ENCODE assay signal across 1 fruit fly cellular context in genomic region chr2L:3778157-3779060, dm6.
TF ChIP-seq lines count a peak whose summit lies in the region.

No protein-coding gene starts in this region.

TF ChIP-seq in whole organism, embryonic, 481 proteins besides CTCF, POLR2A, EP300 and RAD21 (continued from another document):
- 0 out of 3 replicates have a peak, but pooled peaks have one; percentile 21 for TF ChIP-seq ci (GFP tag; IDR thresholded peaks at IDR 0.05; lab: Robert Waterston, UW)
- TF ChIP-seq CG12744 (GFP tag; optimal IDR thresholded peaks at IDR 0.05; lab: Kevin White, UChicago) = peak; percentile 16
- TF ChIP-seq Dbx (GFP tag; IDR thresholded peaks at IDR 0.05; lab: Robert Waterston, UW) = no peak
- TF ChIP-seq ap (GFP tag; IDR thresholded peaks at IDR 0.05; lab: Robert Waterston, UW) = no peak
- TF ChIP-seq cwo (GFP tag; optimal IDR thresholded peaks at IDR 0.05; lab: Kevin White, UChicago) = peak; percentile 62
- peak; percentile 3 for TF ChIP-seq CG30403 (GFP tag; optimal IDR thresholded peaks at IDR 0.05; lab: Kevin White, UChicago)
- no peak for TF ChIP-seq Antp (GFP tag; optimal IDR thresholded peaks at IDR 0.05; lab: Kevin White, UChicago)
- TF ChIP-seq sisA (GFP tag; IDR thresholded peaks at IDR 0.05; lab: Robert Waterston, UW) = 0 out of 2 replicates have a peak, but pooled peaks have one; percentile 4
- no peak for TF ChIP-seq CG8478 (optimal IDR thresholded peaks at IDR 0.05; lab: Kevin White, UChicago)
- no peak for TF ChIP-seq CG3726 (GFP tag; IDR thresholded peaks at IDR 0.05; lab: Robert Waterston, UW)
- no peak for TF ChIP-seq CG1529 (GFP tag; optimal IDR thresholded peaks at IDR 0.05; lab: Kevin White, UChicago)
- peak; percentile 28 for TF ChIP-seq CG6254 (GFP tag; optimal IDR thresholded peaks at IDR 0.05; lab: Kevin White, UChicago)
- peak; percentile 36 for TF ChIP-seq CG9727 (GFP tag; optimal IDR thresholded peaks at IDR 0.05; lab: Kevin White, UChicago)
- TF ChIP-seq prd (optimal IDR thresholded peaks at IDR 0.05; lab: Kevin White, UChicago) = no peak
- TF ChIP-seq prd (GFP tag; IDR thresholded peaks at IDR 0.05; lab: Robert Waterston, UW) = peak; percentile 21; the same call in 1 of the 3 replicates
- no peak for TF ChIP-seq CG10147 (GFP tag; optimal IDR thresholded peaks at IDR 0.05; lab: Kevin White, UChicago)
- TF ChIP-seq unpg (GFP tag; optimal IDR thresholded peaks at IDR 0.05; lab: Kevin White, UChicago) = peak; percentile 60
- TF ChIP-seq scrt (GFP tag; optimal IDR thresholded peaks at IDR 0.05; lab: Kevin White, UChicago) = no peak
- TF ChIP-seq Side (GFP tag; optimal IDR thresholded peaks at IDR 0.05; lab: Kevin White, UChicago) = no peak
- no peak for TF ChIP-seq CG6813 (GFP tag; optimal IDR thresholded peaks at IDR 0.05; lab: Kevin White, UChicago)
- TF ChIP-seq CG15011 (GFP tag; optimal IDR thresholded peaks at IDR 0.05; lab: Kevin White, UChicago) = no peak
- TF ChIP-seq fd102C (GFP tag; optimal IDR thresholded peaks at IDR 0.05; lab: Kevin White, UChicago) = no peak
- no peak for TF ChIP-seq CG6791 (GFP tag; IDR thresholded peaks at IDR 0.05; lab: Robert Waterston, UW; ENCODE audit: partially characterized antibody)
- peak; percentile 40 for TF ChIP-seq grau (tag; optimal IDR thresholded peaks at IDR 0.05; lab: Kevin White, UChicago)
- TF ChIP-seq Mad (GFP tag; optimal IDR thresholded peaks at IDR 0.05; lab: Kevin White, UChicago) = no peak
- peak; percentile 10 for TF ChIP-seq CG2875 (GFP tag; optimal IDR thresholded peaks at IDR 0.05; lab: Kevin White, UChicago)
- no peak for TF ChIP-seq vfl (GFP tag; optimal IDR thresholded peaks at IDR 0.05; lab: Kevin White, UChicago)
- no peak for TF ChIP-seq slp2 (GFP tag; optimal IDR thresholded peaks at IDR 0.05; lab: Kevin White, UChicago)
- TF ChIP-seq salm (tag; optimal IDR thresholded peaks at IDR 0.05; lab: Kevin White, UChicago) = no peak
- peak; percentile 33; the same call in 1 of the 2 replicates for TF ChIP-seq amos (GFP tag; IDR thresholded peaks at IDR 0.05; lab: Robert Waterston, UW; ENCODE audit: partially characterized antibody)
- TF ChIP-seq eyg (GFP tag; optimal IDR thresholded peaks at IDR 0.05; lab: Kevin White, UChicago) = no peak
- no peak for TF ChIP-seq Mes4 (GFP tag; optimal IDR thresholded peaks at IDR 0.05; lab: Kevin White, UChicago)
- TF ChIP-seq Aef1 (GFP tag; IDR thresholded peaks at IDR 0.05; lab: Robert Waterston, UW) = 0 out of 3 replicates have a peak, but pooled peaks have one; percentile 18
- TF ChIP-seq en (GFP tag; optimal IDR thresholded peaks at IDR 0.05; lab: Kevin White, UChicago) = no peak
- TF ChIP-seq CG15601 (tag; optimal IDR thresholded peaks at IDR 0.05; lab: Kevin White, UChicago) = no peak
- TF ChIP-seq CG8290 (GFP tag; optimal IDR thresholded peaks at IDR 0.05; lab: Kevin White, UChicago) = no peak
- TF ChIP-seq CG8290 (tag; optimal IDR thresholded peaks at IDR 0.05; lab: Kevin White, UChicago) = peak in 1 of 2 experiments; percentile 56
- no peak for TF ChIP-seq slou (GFP tag; optimal IDR thresholded peaks at IDR 0.05; lab: Kevin White, UChicago)
- peak in 1 of 2 experiments; percentile 86 for TF ChIP-seq Pdp1 (GFP tag; optimal IDR thresholded peaks at IDR 0.05; lab: Kevin White, UChicago)
- no peak for TF ChIP-seq CG1602 (GFP tag; optimal IDR thresholded peaks at IDR 0.05; lab: Kevin White, UChicago)
- no peak for TF ChIP-seq ato (GFP tag; IDR thresholded peaks at IDR 0.05; lab: Robert Waterston, UW; ENCODE audit: partially characterized antibody)
- TF ChIP-seq Dfd (GFP tag; optimal IDR thresholded peaks at IDR 0.05; lab: Kevin White, UChicago) = no peak
- TF ChIP-seq chinmo (GFP tag; IDR thresholded peaks at IDR 0.05; lab: Robert Waterston, UW; ENCODE audit: partially characterized antibody) = peak; percentile 75; the same call in 1 of the 4 replicates
- no peak for TF ChIP-seq ssp (GFP tag; IDR thresholded peaks at IDR 0.05; lab: Robert Waterston, UW)
- TF ChIP-seq CG14965 (GFP tag; optimal IDR thresholded peaks at IDR 0.05; lab: Kevin White, UChicago; ENCODE audit: borderline replicate concordance) = no peak
- TF ChIP-seq Blimp-1 (GFP tag; optimal IDR thresholded peaks at IDR 0.05; lab: Kevin White, UChicago) = peak; percentile 49
- TF ChIP-seq gcm (GFP tag; optimal IDR thresholded peaks at IDR 0.05; lab: Kevin White, UChicago) = no peak
- no peak for TF ChIP-seq jigr1 (GFP tag; IDR thresholded peaks at IDR 0.05; lab: Robert Waterston, UW)
- peak; percentile 32; the same call in 1 of the 3 replicates for TF ChIP-seq CG17361 (GFP tag; IDR thresholded peaks at IDR 0.05; lab: Robert Waterston, UW)
- TF ChIP-seq CG8924 (tag; optimal IDR thresholded peaks at IDR 0.05; lab: Kevin White, UChicago) = no peak
- TF ChIP-seq CG12659 (GFP tag; optimal IDR thresholded peaks at IDR 0.05; lab: Kevin White, UChicago) = no peak
- no peak for TF ChIP-seq HLH54F (GFP tag; optimal IDR thresholded peaks at IDR 0.05; lab: Kevin White, UChicago)
- no peak for TF ChIP-seq twi (tag; optimal IDR thresholded peaks at IDR 0.05; lab: Kevin White, UChicago)
- TF ChIP-seq pita (GFP tag; optimal IDR thresholded peaks at IDR 0.05; lab: Kevin White, UChicago) = no peak
- TF ChIP-seq lola (GFP tag; optimal IDR thresholded peaks at IDR 0.05; lab: Kevin White, UChicago) = peak in 1 of 3 experiments; percentile 2
- TF ChIP-seq tio (GFP tag; optimal IDR thresholded peaks at IDR 0.05; lab: Kevin White, UChicago) = no peak
- TF ChIP-seq schlank (tag; optimal IDR thresholded peaks at IDR 0.05; lab: Kevin White, UChicago) = no peak
- peak; percentile 40; the same call in 1 of the 2 replicates for TF ChIP-seq Ptx1 (GFP tag; IDR thresholded peaks at IDR 0.05; lab: Robert Waterston, UW)
- TF ChIP-seq CG1603 (tag; optimal IDR thresholded peaks at IDR 0.05; lab: Kevin White, UChicago) = no peak
- no peak for TF ChIP-seq fd64A (GFP tag; optimal IDR thresholded peaks at IDR 0.05; lab: Kevin White, UChicago)
- no peak for TF ChIP-seq CG30020 (tag; optimal IDR thresholded peaks at IDR 0.05; lab: Kevin White, UChicago)
- TF ChIP-seq Dad (GFP tag; optimal IDR thresholded peaks at IDR 0.05; lab: Kevin White, UChicago) = no peak
- no peak for TF ChIP-seq Dp (GFP tag; optimal IDR thresholded peaks at IDR 0.05; lab: Kevin White, UChicago)
- no peak for TF ChIP-seq NfI (GFP tag; optimal IDR thresholded peaks at IDR 0.05; lab: Kevin White, UChicago)
- TF ChIP-seq ERR (GFP tag; optimal IDR thresholded peaks at IDR 0.05; lab: Kevin White, UChicago) = no peak
- no peak for TF ChIP-seq ttk (GFP tag; IDR thresholded peaks at IDR 0.05; lab: Robert Waterston, UW)
- TF ChIP-seq CG18011 (GFP tag; optimal IDR thresholded peaks at IDR 0.05; lab: Kevin White, UChicago) = no peak
- TF ChIP-seq Hr39 (optimal IDR thresholded peaks at IDR 0.05; lab: Kevin White, UChicago) = no peak
- TF ChIP-seq NC2α (GFP tag; optimal IDR thresholded peaks at IDR 0.05; lab: Kevin White, UChicago) = no peak
- no peak for TF ChIP-seq Ets65A (GFP tag; lab: Kevin White, UChicago)
- peak; percentile 39; the same call in 1 of the 3 replicates for TF ChIP-seq row (GFP tag; IDR thresholded peaks at IDR 0.05; lab: Robert Waterston, UW)
- TF ChIP-seq CG6272 (GFP tag; IDR thresholded peaks at IDR 0.05; lab: Robert Waterston, UW) = no peak
- no peak for TF ChIP-seq ac (GFP tag; optimal IDR thresholded peaks at IDR 0.05; lab: Kevin White, UChicago)
- no peak for TF ChIP-seq hb (GFP tag; IDR thresholded peaks at IDR 0.05; lab: Robert Waterston, UW; ENCODE audit: partially characterized antibody)
- TF ChIP-seq CG11695 (GFP tag; IDR thresholded peaks at IDR 0.05; lab: Robert Waterston, UW) = peak; percentile 38; the same call in 1 of the 3 replicates
- no peak for TF ChIP-seq CG7357 (GFP tag; IDR thresholded peaks at IDR 0.05; lab: Robert Waterston, UW)
- no peak for TF ChIP-seq Nf-YA (GFP tag; IDR thresholded peaks at IDR 0.05; lab: Robert Waterston, UW)
- no peak for TF ChIP-seq chn (GFP tag; optimal IDR thresholded peaks at IDR 0.05; lab: Kevin White, UChicago)
- peak; percentile 71 for TF ChIP-seq crol (GFP tag; IDR thresholded peaks at IDR 0.05; lab: Robert Waterston, UW)
- TF ChIP-seq CG7987 (GFP tag; optimal IDR thresholded peaks at IDR 0.05; lab: Kevin White, UChicago) = no peak
- peak; percentile 45 for TF ChIP-seq CG6765 (GFP tag; optimal IDR thresholded peaks at IDR 0.05; lab: Kevin White, UChicago)
- TF ChIP-seq bsh (GFP tag; optimal IDR thresholded peaks at IDR 0.05; lab: Kevin White, UChicago) = peak; percentile 42 to 75
- no peak for TF ChIP-seq onecut (GFP tag; IDR thresholded peaks at IDR 0.05; lab: Robert Waterston, UW)
- TF ChIP-seq B-H1 (GFP tag; IDR thresholded peaks at IDR 0.05; lab: Robert Waterston, UW) = no peak
- no peak for TF ChIP-seq mld (GFP tag; IDR thresholded peaks at IDR 0.05; lab: Robert Waterston, UW; ENCODE audit: partially characterized antibody)
- TF ChIP-seq pros (GFP tag; optimal IDR thresholded peaks at IDR 0.05; lab: Kevin White, UChicago) = peak; percentile 75
- no peak for TF ChIP-seq CG34422 (GFP tag; IDR thresholded peaks at IDR 0.05; lab: Robert Waterston, UW)
- TF ChIP-seq CG2199 (GFP tag; IDR thresholded peaks at IDR 0.05; lab: Robert Waterston, UW) = peak; percentile 60; the same call in 1 of the 3 replicates
- TF ChIP-seq gce (GFP tag; IDR thresholded peaks at IDR 0.05; lab: Robert Waterston, UW) = no peak
- peak in 1 of 3 experiments; percentile 62 for TF ChIP-seq Stat92E (GFP tag; optimal IDR thresholded peaks at IDR 0.05; lab: Kevin White, UChicago)
- peak; percentile 40; the same call in 1 of the 2 replicates for TF ChIP-seq CG13287 (GFP tag; IDR thresholded peaks at IDR 0.05; lab: Robert Waterston, UW; ENCODE audit: partially characterized antibody)
- TF ChIP-seq dmrt99B (tag; optimal IDR thresholded peaks at IDR 0.05; lab: Kevin White, UChicago) = peak; percentile 58
- no peak for TF ChIP-seq H15 (GFP tag; IDR thresholded peaks at IDR 0.05; lab: Robert Waterston, UW)
- no peak for TF ChIP-seq fru (optimal IDR thresholded peaks at IDR 0.05; lab: Kevin White, UChicago)
- no peak for TF ChIP-seq CG17912 (GFP tag; optimal IDR thresholded peaks at IDR 0.05; lab: Kevin White, UChicago)
- no peak for TF ChIP-seq CG9437 (GFP tag; optimal IDR thresholded peaks at IDR 0.05; lab: Kevin White, UChicago)
- no peak for TF ChIP-seq hkb (optimal IDR thresholded peaks at IDR 0.05; lab: Kevin White, UChicago)
- no peak for TF ChIP-seq hkb (GFP tag; IDR thresholded peaks at IDR 0.05; lab: Robert Waterston, UW)
- no peak for TF ChIP-seq CG13123 (GFP tag; optimal IDR thresholded peaks at IDR 0.05; lab: Kevin White, UChicago)
